Fruit fly (Drosophila melanogaster): ENCODE results near the gene nAChRbeta3.
A peak's percentile ranks its signal among the peaks of the same experiment; 100 is the strongest.

Gene nAChRbeta3

DNA sequence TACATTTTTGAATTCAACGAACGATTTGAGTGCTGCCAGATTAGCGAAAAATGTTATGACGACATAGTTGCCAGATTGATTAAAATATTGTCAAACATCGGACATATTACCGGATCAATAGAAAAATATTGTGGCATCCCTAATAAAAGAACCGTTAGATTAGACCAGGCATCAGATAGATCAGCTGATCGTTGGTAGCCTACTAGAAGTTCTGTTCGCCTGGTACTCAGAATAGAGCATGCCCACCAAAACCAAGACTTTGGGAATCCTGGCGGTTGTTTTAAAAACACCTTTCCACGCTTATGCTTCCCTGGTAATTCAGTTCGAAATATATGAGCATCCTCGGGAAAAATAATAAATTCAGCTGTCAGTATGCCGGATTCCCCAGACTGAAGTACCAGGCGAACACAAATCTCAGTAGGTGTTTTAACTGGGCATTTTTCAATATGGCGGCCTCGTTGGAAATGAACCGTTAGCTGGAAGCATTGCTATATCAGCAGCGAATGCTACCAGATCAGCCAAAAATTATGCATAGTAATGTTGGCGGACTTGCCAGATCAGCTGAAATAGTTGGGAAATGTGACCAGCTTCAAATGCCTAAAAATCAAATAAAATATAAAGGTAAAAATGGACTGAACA lies 4.2 kb upstream of the nAChRbeta3 start (continued):
- TF ChIP-seq mld (GFP tag; IDR thresholded peaks at IDR 0.05; ENCODE audit: partially characterized antibody) (peak; percentile 66; the same call in 1 of the 3 replicates), CG4360 (GFP tag; IDR thresholded peaks at IDR 0.05) (no peak), CG8281 (tag; optimal IDR thresholded peaks at IDR 0.05) (no peak), Sox102F (GFP tag; optimal IDR thresholded peaks at IDR 0.05) (no peak), pum (GFP tag; optimal IDR thresholded peaks at IDR 0.05) (no peak), Chrac-16 (GFP tag; optimal IDR thresholded peaks at IDR 0.05) (no peak), amos (GFP tag; IDR thresholded peaks at IDR 0.05; ENCODE audit: partially characterized antibody) (peak; percentile 36), ERR (GFP tag; optimal IDR thresholded peaks at IDR 0.05) (no peak), odd (GFP tag; optimal IDR thresholded peaks at IDR 0.05) (no peak), trem (tag; optimal IDR thresholded peaks at IDR 0.05) (peak; percentile 58), CG8478 (optimal IDR thresholded peaks at IDR 0.05) (no peak), Blimp-1 (GFP tag; optimal IDR thresholded peaks at IDR 0.05) (no peak), CG6654 (GFP tag; optimal IDR thresholded peaks at IDR 0.05) (no peak), zen2 (GFP tag; IDR thresholded peaks at IDR 0.05; ENCODE audit: partially characterized antibody) (peak; percentile 75; the same call in 2 of the 3 replicates), fru (optimal IDR thresholded peaks at IDR 0.05) (no peak), chn (GFP tag; optimal IDR thresholded peaks at IDR 0.05) (no peak), CG12744 (GFP tag; optimal IDR thresholded peaks at IDR 0.05) (no peak), aop (GFP tag; IDR thresholded peaks at IDR 0.05) (no peak), CG32772 (GFP tag; IDR thresholded peaks at IDR 0.05) (no peak), Kr (GFP tag; optimal IDR thresholded peaks at IDR 0.05) (no peak), da (GFP tag; optimal IDR thresholded peaks at IDR 0.05) (no peak), cwo (GFP tag; optimal IDR thresholded peaks at IDR 0.05) (no peak), tll (GFP tag; optimal IDR thresholded peaks at IDR 0.05) (no peak), Drgx (GFP tag; IDR thresholded peaks at IDR 0.05) (no peak), salm (tag; optimal IDR thresholded peaks at IDR 0.05) (peak; percentile 46), crc (GFP tag; optimal IDR thresholded peaks at IDR 0.05) (no peak), CG1602 (GFP tag; optimal IDR thresholded peaks at IDR 0.05) (no peak), CG3847 (GFP tag; IDR thresholded peaks at IDR 0.05) (peak; percentile 89), NK7.1 (GFP tag; optimal IDR thresholded peaks at IDR 0.05) (no peak), onecut (GFP tag; IDR thresholded peaks at IDR 0.05) (0 out of 2 replicates have a peak, but pooled peaks have one; percentile 20), Hmr (GFP tag; optimal IDR thresholded peaks at IDR 0.05) (peak; percentile 94), Dref (GFP tag; IDR thresholded peaks at IDR 0.05) (peak; percentile 38; the same call in 1 of the 2 replicates), CG10543 (GFP tag; optimal IDR thresholded peaks at IDR 0.05) (peak; percentile 61), gsb-n (tag; optimal IDR thresholded peaks at IDR 0.05) (peak; percentile 65), CG17912 (GFP tag; optimal IDR thresholded peaks at IDR 0.05) (peak; percentile 77), tgo (GFP tag; IDR thresholded peaks at IDR 0.05) (no peak), CG9932 (GFP tag; IDR thresholded peaks at IDR 0.05) (peak; percentile 11; the same call in 1 of the 2 replicates), pita (GFP tag; optimal IDR thresholded peaks at IDR 0.05) (no peak), nau (GFP tag; optimal IDR thresholded peaks at IDR 0.05) (no peak), MTF-1 (GFP tag; optimal IDR thresholded peaks at IDR 0.05; ENCODE audit: borderline replicate concordance) (no peak), CG8359 (GFP tag; optimal IDR thresholded peaks at IDR 0.05; ENCODE audit: borderline replicate concordance) (no peak), HHEX (GFP tag; optimal IDR thresholded peaks at IDR 0.05) (no peak), CG7271 (tag; optimal IDR thresholded peaks at IDR 0.05) (no peak), CG8290 (GFP tag; optimal IDR thresholded peaks at IDR 0.05) (peak; percentile 92), CG8290 (tag; optimal IDR thresholded peaks at IDR 0.05) (peak; percentile 76 to 92), btn (GFP tag; optimal IDR thresholded peaks at IDR 0.05) (no peak), CG10462 (GFP tag; optimal IDR thresholded peaks at IDR 0.05) (peak; percentile 95), gcm (GFP tag; optimal IDR thresholded peaks at IDR 0.05) (peak; percentile 58), YL-1 (GFP tag; optimal IDR thresholded peaks at IDR 0.05) (peak; percentile 24), so (GFP tag; IDR thresholded peaks at IDR 0.05) (peak; percentile 51; the same call in 1 of the 3 replicates)

Measured in whole organism, embryonic.